Fruit fly (Drosophila melanogaster) S2 (cell line): ENCODE measurements around the gene SKIP.
"Not testable (repeated sequence)": the region's sequence is repeated elsewhere in the genome, so short reads cannot be mapped to it uniquely, and the experiment has no call there.

Experiments used
- CG8478 ChIP-seq: fragments of >200 bp; optimal IDR thresholded peaks from 2 replicates; lab custom pipeline; 2018
- CTCF ChIP-seq, 2 experiments: fragments of >200 bp; optimal IDR thresholded peaks; 2 replicates each; lab custom pipeline; 2018

Gene SKIP

DNA sequence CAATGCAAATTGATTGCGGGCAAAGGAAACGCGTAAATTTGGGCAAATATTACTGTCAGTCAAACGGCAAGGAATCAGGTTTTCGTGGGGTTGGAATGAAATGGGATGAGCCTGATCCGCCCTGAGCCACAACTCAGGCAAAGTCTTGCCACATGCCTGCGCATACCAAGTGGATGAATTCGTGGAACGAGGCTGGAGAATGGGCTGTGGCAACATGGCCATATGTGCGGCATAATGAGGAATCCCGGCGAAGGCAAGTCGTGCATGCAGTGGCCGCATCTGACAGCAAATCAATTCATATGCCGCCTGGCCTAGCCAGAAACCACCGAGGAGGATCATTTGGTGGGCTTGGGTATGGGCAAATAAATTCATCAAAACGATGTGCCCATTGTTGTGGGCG is 135.2 kb downstream of the SKIP start:
- no peak for TF ChIP-seq CG8478 (lab: Kevin White, UChicago)
- TF ChIP-seq CTCF (optimal IDR thresholded peaks at IDR 0.05; lab: Kevin White, UChicago) = no peak

DNA sequence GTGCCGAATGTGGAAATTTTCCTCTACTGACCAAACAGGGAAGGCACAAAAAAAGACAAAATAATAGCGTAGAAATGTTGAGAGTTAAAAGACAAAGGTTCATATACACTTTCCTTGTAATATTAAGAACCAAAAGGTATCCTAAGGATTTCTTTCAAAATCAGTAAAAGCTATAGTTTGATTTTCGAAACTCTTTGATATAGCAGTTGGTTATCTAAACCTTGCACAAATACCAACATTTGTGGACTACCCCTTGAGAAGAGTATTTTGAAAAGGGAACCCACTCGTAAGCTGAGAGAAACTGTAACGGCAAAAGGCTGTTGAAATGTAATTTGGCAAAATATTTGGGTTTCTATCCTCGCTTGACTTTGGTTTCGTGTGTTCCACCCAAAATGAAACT is 136.2 kb downstream of the SKIP start:
- TF ChIP-seq CTCF (optimal IDR thresholded peaks at IDR 0.05; lab: Kevin White, UChicago) = no peak
- TF ChIP-seq CG8478 (lab: Kevin White, UChicago) = no peak

DNA sequence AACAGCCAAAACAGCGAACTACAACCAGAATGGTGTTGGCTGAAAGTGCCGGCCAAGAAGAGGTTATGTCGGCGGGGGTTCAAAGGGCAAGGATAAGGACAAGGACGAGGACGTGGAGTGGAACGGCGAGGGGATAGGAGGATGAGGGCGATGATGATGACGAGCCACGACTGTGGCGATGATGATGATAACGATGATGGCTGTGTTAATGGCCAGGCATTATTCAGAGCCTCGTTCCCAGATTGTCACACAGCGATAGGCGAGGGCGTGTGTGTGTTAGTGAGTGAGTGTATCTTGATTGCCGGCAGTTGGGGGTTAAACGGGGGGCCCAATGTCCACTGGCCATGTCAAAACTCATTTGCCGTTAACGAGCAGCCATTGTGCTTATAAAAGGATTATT is 139.3 kb downstream of the SKIP start:
- no peak for TF ChIP-seq CTCF (optimal IDR thresholded peaks at IDR 0.05; lab: Kevin White, UChicago)
- no peak for TF ChIP-seq CG8478 (lab: Kevin White, UChicago)

DNA sequence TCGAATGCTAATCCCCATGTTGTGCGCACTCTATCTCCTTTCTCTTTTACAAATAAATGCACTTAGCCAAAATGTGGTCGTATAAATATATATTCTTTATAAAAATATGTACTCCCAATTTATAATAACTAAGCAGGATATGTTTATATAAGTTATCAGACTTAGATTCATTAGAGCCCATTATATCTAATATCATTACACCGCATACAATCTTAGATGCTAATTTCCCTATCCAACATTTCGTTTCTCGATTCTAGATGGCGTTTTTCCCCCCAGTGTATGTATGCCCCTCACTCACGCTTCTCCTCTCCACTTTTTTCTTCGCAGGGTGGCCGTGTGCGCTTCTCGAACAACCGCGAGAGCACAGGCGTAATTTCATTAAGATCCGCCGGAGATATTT is 153.8 kb downstream of the SKIP start:
- no peak for TF ChIP-seq CTCF (optimal IDR thresholded peaks at IDR 0.05; lab: Kevin White, UChicago)
- TF ChIP-seq CG8478 (lab: Kevin White, UChicago) = no peak

DNA sequence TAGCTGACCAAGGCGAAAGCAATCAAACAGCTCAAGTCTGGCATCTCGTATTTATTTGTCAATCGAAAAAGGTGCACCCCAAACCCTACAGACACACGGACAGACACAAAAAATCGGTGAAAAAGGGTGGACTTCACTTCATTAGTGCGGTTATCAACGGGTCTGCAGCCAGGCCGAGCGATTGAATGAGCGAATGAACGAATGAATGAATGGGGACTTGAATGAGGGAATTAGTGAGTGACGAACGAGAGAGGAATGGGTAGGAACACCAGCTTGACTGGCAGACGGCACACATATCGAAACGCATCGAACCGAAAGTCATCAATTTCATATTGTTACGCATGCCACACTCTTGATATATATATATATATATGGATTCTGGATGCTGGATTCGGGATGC is 154.7 kb downstream of the SKIP start:
- TF ChIP-seq CG8478 (lab: Kevin White, UChicago) (no peak), CTCF (optimal IDR thresholded peaks at IDR 0.05; lab: Kevin White, UChicago) (no peak)

DNA sequence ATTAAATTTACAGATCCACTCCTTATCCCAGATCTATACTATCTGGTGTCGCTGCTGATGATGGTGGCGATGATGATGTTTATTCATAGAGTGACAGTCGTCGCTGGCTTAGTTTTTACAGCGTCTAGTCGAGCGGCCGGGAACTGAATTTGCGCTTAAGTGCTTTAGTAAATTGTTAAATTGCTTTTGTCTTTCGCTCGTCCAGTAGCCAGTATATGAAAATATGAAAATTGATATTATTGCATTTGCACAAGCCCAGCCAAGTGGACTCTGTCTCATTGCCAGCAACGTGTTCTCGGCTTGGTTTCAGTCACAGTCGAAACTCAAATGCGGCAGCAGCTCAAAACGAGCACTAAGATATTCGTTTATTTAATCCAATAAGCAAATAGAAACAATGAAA is 164.9 kb downstream of the SKIP start, which contains the start of gene CG7084:
Gene CG7084 (plus strand): TSS at position 301 of the 400 bp plus-strand sequence.
- not testable (repeated sequence) for TF ChIP-seq CTCF (optimal IDR thresholded peaks at IDR 0.05; lab: Kevin White, UChicago); CG8478 (lab: Kevin White, UChicago)

DNA sequence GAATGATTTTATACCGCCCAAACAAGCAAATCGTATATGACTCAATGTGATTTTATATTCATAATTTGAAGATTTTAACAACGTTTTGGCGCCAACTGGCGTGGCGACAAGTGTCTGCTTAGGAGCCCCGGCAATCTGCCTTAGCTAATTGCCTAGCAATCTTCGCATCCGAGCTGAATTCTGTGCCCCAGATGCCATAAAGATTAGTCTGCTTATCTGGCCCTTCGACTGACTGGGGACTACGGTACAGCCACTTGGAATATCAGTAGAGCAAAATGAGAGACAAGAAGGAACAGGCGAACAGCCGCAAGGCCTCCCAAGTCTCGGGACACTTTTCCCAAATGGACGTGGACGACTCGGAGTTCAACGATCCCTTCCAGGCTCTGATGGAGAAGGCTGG is 166.4 kb downstream of the SKIP start:
- TF ChIP-seq CTCF (optimal IDR thresholded peaks at IDR 0.05; lab: Kevin White, UChicago) = no peak
- TF ChIP-seq CG8478 (lab: Kevin White, UChicago) = no peak

DNA sequence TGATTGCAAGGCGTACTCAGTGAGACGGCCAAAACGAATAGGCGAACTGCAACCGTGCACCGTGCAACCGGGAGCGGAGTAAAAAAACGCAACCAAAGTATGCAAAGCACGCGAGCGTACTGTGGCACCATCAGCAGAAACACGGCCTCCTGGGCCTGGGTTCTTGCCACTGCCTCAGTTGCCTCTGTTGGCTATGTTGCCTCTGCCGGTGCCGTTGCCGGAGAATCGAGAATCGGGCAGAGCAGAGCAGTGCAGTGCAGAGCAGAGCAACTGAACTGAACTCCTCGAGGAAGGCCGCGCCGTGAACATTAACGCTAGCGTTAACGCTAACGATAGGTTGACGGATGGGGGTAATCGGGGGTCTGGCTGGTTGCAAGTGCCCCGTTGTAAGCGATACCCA is 190.4 kb downstream of the SKIP start, which contains the start of gene CG34377:
Gene CG34377 (minus strand): TSS at position 101 of the 400 bp plus-strand sequence.
- no peak for TF ChIP-seq CTCF (optimal IDR thresholded peaks at IDR 0.05; lab: Kevin White, UChicago)
- TF ChIP-seq CG8478 (lab: Kevin White, UChicago) = no peak

DNA sequence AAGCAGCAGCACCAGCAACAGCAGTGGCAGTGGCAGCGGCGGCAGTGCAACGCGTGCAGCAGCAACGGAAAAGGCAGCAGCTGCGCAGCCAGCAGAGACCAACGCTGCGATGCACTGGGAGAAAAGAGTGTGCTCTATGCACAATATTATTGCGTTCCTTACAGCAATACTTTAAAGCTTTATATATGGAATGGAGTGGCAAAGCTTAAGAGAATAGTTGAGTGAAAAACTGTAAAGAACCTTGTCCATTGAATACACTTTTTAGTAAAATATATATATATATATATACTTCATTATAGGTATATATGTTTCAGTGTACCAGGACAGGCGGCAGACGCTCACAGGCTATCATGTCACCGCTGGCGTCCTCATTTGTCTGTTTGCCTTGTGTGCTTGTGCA is 191.1 kb downstream of the SKIP start:
- no peak for TF ChIP-seq CG8478 (lab: Kevin White, UChicago)
- TF ChIP-seq CTCF (optimal IDR thresholded peaks at IDR 0.05; lab: Kevin White, UChicago) = no peak

DNA sequence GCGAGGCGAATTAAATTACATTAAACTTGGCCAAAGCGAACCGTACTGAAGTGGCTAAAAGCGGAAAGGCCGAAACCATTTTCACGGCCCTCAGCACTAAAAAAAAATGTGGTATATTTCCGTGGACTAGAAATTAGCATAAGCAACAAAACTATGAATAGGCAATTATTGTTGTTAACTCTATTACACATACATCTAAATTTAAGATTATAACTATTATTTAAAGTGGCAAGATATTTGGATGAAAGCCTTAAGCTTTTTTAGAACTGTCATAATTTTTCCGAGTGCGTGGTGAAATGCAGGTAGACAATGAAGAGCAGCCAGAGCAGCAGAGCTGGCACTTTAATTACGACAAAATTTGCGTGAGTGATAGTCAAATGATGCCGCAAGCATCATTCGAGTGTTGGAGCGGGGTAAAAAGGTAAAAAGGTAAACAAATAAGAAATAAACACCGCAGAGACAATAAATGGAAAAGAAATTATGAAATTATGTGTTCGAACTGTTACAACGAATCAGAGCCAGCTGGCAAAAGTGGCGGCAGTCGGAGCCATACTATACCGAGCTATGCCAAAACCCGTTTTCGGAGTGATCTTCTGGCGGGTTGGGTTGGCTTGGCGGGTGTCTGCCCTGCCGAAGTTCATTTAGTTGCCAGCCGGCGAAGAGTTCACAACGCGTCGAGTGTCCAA is 195.2 kb downstream of the SKIP start, which contains the start of gene CG7080:
Gene CG7080 (plus strand): TSS at position 636 of the 686 bp plus-strand sequence.
- TF ChIP-seq CTCF (optimal IDR thresholded peaks at IDR 0.05; lab: Kevin White, UChicago) (no peak), CG8478 (lab: Kevin White, UChicago) (no peak)

DNA sequence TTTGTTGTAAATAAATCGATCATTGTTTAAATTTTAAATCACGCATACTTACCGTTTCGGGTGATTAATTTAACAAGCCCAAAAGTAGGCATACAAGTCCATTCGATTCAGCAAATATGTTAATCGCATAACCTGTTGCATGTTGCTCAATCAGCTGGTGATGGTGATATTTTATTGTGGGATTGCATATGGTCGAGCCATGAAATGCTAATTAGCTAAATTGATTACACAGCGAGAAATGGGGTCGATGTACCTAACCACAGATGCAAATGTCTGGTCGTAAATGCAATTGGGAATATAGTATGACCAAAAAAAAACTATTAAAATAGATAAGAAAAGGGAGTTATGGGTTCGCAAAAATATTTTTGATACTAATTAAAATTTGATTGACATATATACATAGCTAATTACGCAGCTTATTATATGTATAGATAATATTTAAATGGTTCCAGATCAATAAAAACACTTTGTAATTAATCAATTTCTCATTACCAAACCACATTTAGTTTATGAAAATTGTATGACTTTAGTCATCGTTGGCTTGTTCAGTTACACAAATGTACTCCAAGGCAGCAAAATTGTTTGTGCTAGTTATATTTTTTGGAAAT is 197.0 kb downstream of the SKIP start, which contains the start of gene CG33721:
Gene CG33721 (plus strand): TSS at position 558 of the 608 bp plus-strand sequence.
- TF ChIP-seq CTCF (optimal IDR thresholded peaks at IDR 0.05; lab: Kevin White, UChicago) = no peak
- TF ChIP-seq CG8478 (lab: Kevin White, UChicago) = no peak

DNA sequence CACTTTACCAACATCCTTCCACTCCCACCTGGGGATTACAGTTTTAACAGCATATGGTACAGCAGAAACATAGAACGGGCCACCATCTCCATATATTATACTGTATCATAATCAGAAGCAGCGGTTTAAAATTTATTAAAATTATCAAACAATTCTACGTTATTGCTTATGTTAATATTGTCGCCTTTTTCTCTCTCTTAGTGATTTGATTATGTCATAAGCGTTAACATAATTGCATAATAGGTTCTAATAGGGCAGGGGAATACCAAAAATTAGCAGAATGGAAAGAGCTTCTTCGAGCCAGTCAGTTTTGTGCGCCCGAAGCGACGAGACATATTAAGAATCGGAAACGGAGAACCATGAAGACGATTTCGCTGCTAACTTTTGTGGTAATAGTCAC is 198.1 kb downstream of the SKIP start, which contains the start of gene CG13862:
Gene CG13862 (plus strand): TSS at position 301 of the 400 bp plus-strand sequence.
- TF ChIP-seq CG8478 (lab: Kevin White, UChicago) (no peak), CTCF (optimal IDR thresholded peaks at IDR 0.05; lab: Kevin White, UChicago) (no peak)

DNA sequence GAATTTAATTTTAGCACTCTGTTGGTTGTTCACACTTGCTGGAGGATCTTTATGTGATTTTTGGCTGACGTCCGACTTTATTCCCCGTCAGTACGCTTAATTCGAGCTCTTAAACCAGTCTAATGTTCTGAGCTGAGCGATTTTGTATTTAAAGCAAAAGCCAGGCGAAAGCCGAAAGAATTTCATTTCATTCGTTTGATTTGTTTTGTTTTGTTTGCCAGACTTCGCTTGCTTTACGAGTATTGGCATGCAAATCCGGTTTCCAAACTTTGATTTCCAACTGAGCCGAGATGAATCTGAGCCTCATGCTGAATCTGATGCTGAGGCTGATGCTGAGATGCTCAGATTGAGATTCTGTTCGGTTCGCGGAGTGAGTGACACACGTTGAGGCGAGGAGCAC is 200.4 kb downstream of the SKIP start, which contains the start of gene CG5391:
Gene CG5391 (minus strand): TSS at position 101 of the 400 bp plus-strand sequence.
- no peak for TF ChIP-seq CTCF (optimal IDR thresholded peaks at IDR 0.05; lab: Kevin White, UChicago)
- TF ChIP-seq CG8478 (lab: Kevin White, UChicago) = no peak

DNA sequence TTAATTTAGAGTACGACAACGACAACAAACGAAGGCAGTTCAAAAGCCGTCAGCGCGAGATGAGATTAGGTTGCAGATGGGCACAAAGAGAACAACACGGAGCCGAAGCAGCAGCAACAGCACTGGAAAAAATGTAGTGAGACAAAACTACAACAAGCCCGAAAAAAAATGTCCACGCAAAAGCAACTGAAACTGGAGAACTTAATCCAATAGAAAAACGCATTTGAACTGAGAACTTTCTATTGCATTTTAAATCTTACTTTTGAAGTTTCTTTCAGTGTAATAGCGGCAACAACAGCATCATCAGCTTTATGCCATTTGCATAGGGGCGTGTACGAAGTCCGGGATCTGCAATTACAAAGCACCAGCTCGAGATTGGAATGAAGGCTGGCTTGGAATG is 205.9 kb downstream of the SKIP start:
- no peak for TF ChIP-seq CG8478 (lab: Kevin White, UChicago)
- no peak for TF ChIP-seq CTCF (optimal IDR thresholded peaks at IDR 0.05; lab: Kevin White, UChicago)

DNA sequence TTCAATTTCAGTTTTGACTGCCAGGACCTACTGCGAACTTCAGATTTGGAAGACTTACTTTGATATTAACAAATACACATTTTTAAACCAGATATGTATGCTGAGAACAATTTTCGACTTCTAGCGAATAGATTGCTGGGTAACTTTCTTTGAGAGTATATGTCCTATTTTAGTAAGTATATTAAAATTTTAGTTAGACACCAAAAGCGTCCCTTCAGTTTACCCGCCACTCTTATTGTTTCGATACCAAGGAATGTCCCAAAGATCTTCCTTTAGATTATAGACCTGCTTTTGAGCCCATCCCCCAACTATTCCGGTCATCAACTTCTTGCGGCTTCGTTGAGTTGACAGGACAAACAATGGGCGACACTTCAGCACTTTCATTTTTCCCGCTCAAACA is 206.6 kb downstream of the SKIP start, which contains the start of gene CG5388:
Gene CG5388 (minus strand): TSS at position 101 of the 400 bp plus-strand sequence.
- TF ChIP-seq CTCF (optimal IDR thresholded peaks at IDR 0.05; lab: Kevin White, UChicago) = no peak
- TF ChIP-seq CG8478 (lab: Kevin White, UChicago) = no peak
